Worm (Caenorhabditis elegans) whole organism, late embryonic: Measurements from ENCODE around the gene hid-1.

ENCODE experiments used
- ama-1 ChIP-seq: fragments of 150-350 bp; optimal IDR thresholded peaks from 2 replicates; lab custom pipeline; 2014
- ceh-18 ChIP-seq: sonication (generic microtip); optimal IDR thresholded peaks from 2 replicates; lab custom pipeline; 2016; ENCODE audit warnings: missing genetic modification characterization, missing compliant biosample characterization
- elt-2 ChIP-seq: sonication (generic microtip); optimal IDR thresholded peaks from 2 replicates; lab custom pipeline; 2016; ENCODE audit warnings: missing genetic modification reagents, missing genetic modification characterization, missing compliant biosample characterization
- ets-4 ChIP-seq: sonication (generic microtip); optimal IDR thresholded peaks from 2 replicates; lab custom pipeline; 2016; ENCODE audit warnings: missing genetic modification characterization, missing compliant biosample characterization
- fkh-10 ChIP-seq: fragments of 150-350 bp; optimal IDR thresholded peaks from 2 replicates; lab custom pipeline; 2014; ENCODE audit warnings: missing biosample characterization, missing genetic modification reagents, missing genetic modification characterization
- hlh-30 ChIP-seq: sonication (generic microtip); optimal IDR thresholded peaks from 2 replicates; lab custom pipeline; 2017; ENCODE audit warnings: antibody characterized with exemption, missing genetic modification characterization, missing compliant biosample characterization; ENCODE audit not compliant: insufficient read depth
- nfya-1 ChIP-seq: sonication (generic microtip); optimal IDR thresholded peaks from 2 replicates; lab custom pipeline; 2017; ENCODE audit warnings: missing genetic modification characterization, mild to moderate bottlenecking, missing compliant biosample characterization, antibody characterized with exemption, moderate library complexity
- nhr-11 ChIP-seq: fragments of 150-350 bp; optimal IDR thresholded peaks from 2 replicates; lab custom pipeline; 2014; ENCODE audit warnings: missing biosample characterization, missing genetic modification characterization
- pha-4 ChIP-seq: fragments of 150-350 bp; optimal IDR thresholded peaks from 2 replicates; lab custom pipeline; 2018; ENCODE audit warnings: missing biosample characterization, missing genetic modification reagents, missing genetic modification characterization
- pqm-1 ChIP-seq: sonication (generic microtip); optimal IDR thresholded peaks from 2 replicates; lab custom pipeline; 2016; ENCODE audit warnings: missing genetic modification characterization, missing compliant biosample characterization
- sdc-2 ChIP-seq: sonication (generic microtip); optimal IDR thresholded peaks from 2 replicates; lab custom pipeline; 2016; ENCODE audit warnings: missing genotype, missing genetic modification characterization, missing compliant biosample characterization
- sox-4 ChIP-seq: sonication (generic microtip); optimal IDR thresholded peaks from 2 replicates; lab custom pipeline; 2017; ENCODE audit warnings: mild to moderate bottlenecking, missing genetic modification characterization, inconsistent platforms, missing compliant biosample characterization
- unc-86 ChIP-seq: sonication (generic microtip); optimal IDR thresholded peaks from 2 replicates; lab custom pipeline; 2016; ENCODE audit warnings: missing genetic modification characterization, missing compliant biosample characterization

DNA sequence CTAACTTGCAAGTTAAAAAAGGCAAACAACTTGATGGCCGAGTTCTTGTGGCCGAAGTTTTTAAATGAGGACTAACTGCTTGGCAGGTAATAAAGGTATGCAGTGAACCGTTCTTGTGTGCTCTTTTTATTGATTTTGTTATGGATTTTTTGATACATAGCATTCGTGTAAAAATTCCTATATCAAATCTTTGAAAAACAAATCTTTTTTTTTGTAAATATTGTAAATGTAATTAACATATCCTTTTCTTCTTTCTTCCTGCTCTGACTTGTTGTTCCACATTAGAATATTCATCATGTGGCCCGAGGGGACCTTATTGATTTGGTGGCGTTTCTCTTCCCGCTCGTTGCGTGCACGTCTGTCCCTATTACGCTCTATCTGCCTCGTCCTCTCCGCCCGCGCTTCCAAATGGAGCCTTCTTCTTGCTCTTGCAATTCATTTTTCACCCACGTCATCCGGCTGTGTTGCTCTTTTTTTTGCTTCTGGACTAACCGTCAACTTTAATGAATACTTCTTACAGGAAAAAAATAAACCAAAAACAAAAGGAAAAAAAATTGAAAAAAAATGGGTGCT is at the start of gene hid-1:
- no peak for TF ChIP-seq sdc-2 (tag; lab: Kevin White, UChicago)
- TF ChIP-seq pqm-1 (tag; lab: Kevin White, UChicago), result no peak
- TF ChIP-seq ama-1, result no peak
- TF ChIP-seq unc-86 (tag; lab: Kevin White, UChicago), result peak; percentile 20
- TF ChIP-seq hlh-30 (tag; lab: Kevin White, UChicago), result no peak
- TF ChIP-seq ceh-18 (tag; lab: Kevin White, UChicago), result no peak
- TF ChIP-seq nhr-11 (tag; lab: Kevin White, UChicago), result no peak
- TF ChIP-seq pha-4 (tag; lab: Kevin White, UChicago), result no peak
- TF ChIP-seq elt-2 (tag; lab: Kevin White, UChicago), result no peak
- TF ChIP-seq sox-4 (tag; lab: Kevin White, UChicago), result no peak
- TF ChIP-seq nfya-1 (tag; lab: Kevin White, UChicago), result peak; percentile 35
- peak; percentile 18 for TF ChIP-seq ets-4 (tag; lab: Kevin White, UChicago)
- TF ChIP-seq fkh-10 (GFP tag; lab: Kevin White, UChicago), result no peak
